Fruit fly (Drosophila melanogaster) whole organism, embryonic: ENCODE data around the gene CG10343.

Experiments used
- CG1024 ChIP-seq: fragments of 200-800 bp; sonication (Bioruptor generic); IDR thresholded peaks from 2 replicates; pipeline ENCODE4 v1.3.6; 2022; ENCODE audit warnings: missing biosample characterization, missing genetic modification characterization
- CG11695 ChIP-seq: fragments of 200-800 bp; sonication (Bioruptor generic); IDR thresholded peaks from 3 replicates; pipeline ENCODE4 v1.3.6; 2022; ENCODE audit warnings: missing biosample characterization, missing genetic modification characterization
- CG11696 ChIP-seq: fragments of 200-800 bp; sonication (Bioruptor generic); IDR thresholded peaks from 2 replicates; pipeline ENCODE4 v1.3.6; 2022; ENCODE audit warnings: missing biosample characterization, missing genetic modification characterization
- CG1233 ChIP-seq: fragments of 200-800 bp; sonication (Bioruptor generic); optimal IDR thresholded peaks from 4 replicates; lab custom pipeline; 2018; ENCODE audit warnings: missing biosample characterization, mild to moderate bottlenecking, missing genetic modification characterization
- CG13287 ChIP-seq: fragments of 200-800 bp; sonication (Bioruptor generic); IDR thresholded peaks from 2 replicates; pipeline ENCODE4 v1.3.6; 2022; ENCODE audit warnings: missing biosample characterization, missing genetic modification characterization; ENCODE audit not compliant: partially characterized antibody
- CG13296 ChIP-seq: fragments of 200-800 bp; sonication (Bioruptor generic); optimal IDR thresholded peaks from 3 replicates; lab custom pipeline; 2018; ENCODE audit warnings: missing biosample characterization, mild to moderate bottlenecking, missing genetic modification characterization
- CG1647 ChIP-seq: fragments of 200-800 bp; sonication (Bioruptor generic); optimal IDR thresholded peaks from 3 replicates; lab custom pipeline; 2016; ENCODE audit warnings: missing biosample characterization, missing genetic modification characterization
- CG16779 ChIP-seq: fragments of 200-800 bp; sonication (Bioruptor generic); IDR thresholded peaks from 2 replicates; pipeline ENCODE4 v1.3.6; 2022; ENCODE audit warnings: missing biosample characterization, missing genetic modification characterization
- CG17186 ChIP-seq: fragments of 200-800 bp; sonication (Bioruptor generic); optimal IDR thresholded peaks from 3 replicates; lab custom pipeline; 2017; ENCODE audit warnings: missing biosample characterization, missing genetic modification reagents, missing genetic modification characterization
- CG17912 ChIP-seq: fragments of 200-800 bp; sonication (Bioruptor generic); optimal IDR thresholded peaks from 2 replicates; lab custom pipeline; 2018; ENCODE audit warnings: missing biosample characterization, mild to moderate bottlenecking, missing genetic modification characterization
- CG18599 ChIP-seq: fragments of 200-800 bp; sonication (Bioruptor generic); optimal IDR thresholded peaks from 3 replicates; lab custom pipeline; 2017; ENCODE audit warnings: missing biosample characterization, missing genetic modification characterization, mild to moderate bottlenecking, moderate library complexity, missing genetic modification reagents
- CG34422 ChIP-seq: fragments of 200-800 bp; sonication (Bioruptor generic); IDR thresholded peaks from 3 replicates; pipeline ENCODE4 v1.3.6; 2022; ENCODE audit warnings: missing biosample characterization, missing genetic modification characterization
- CG5245 ChIP-seq: fragments of 200-800 bp; sonication (Bioruptor generic); optimal IDR thresholded peaks from 3 replicates; lab custom pipeline; 2016; ENCODE audit warnings: missing biosample characterization, missing genetic modification characterization
- CG7839 ChIP-seq: fragments of 200-800 bp; sonication (Bioruptor generic); optimal IDR thresholded peaks from 3 replicates; lab custom pipeline; 2018; ENCODE audit warnings: missing biosample characterization, mild to moderate bottlenecking, missing genetic modification characterization, moderate library complexity
- D ChIP-seq, 2 experiments: fragments of 200-800 bp in 1 of 2; fragments of >200 bp in 1 of 2; sonication (Bioruptor generic) in 1 of 2; optimal IDR thresholded peaks; 2 replicates in 1 of 2; 3 replicates in 1 of 2; lab custom pipeline; 2017; ENCODE audit warnings: mild to moderate bottlenecking in 1 of 2, missing biosample characterization in 1 of 2, missing genetic modification characterization in 1 of 2, missing genetic modification reagents in 1 of 2
- Dad ChIP-seq: fragments of 200-800 bp; sonication (Bioruptor generic); optimal IDR thresholded peaks from 3 replicates; lab custom pipeline; 2016; ENCODE audit warnings: missing biosample characterization, missing genetic modification characterization
- Gug ChIP-seq: fragments of 200-800 bp; sonication (Bioruptor generic); IDR thresholded peaks from 4 replicates; pipeline ENCODE4 v1.3.6; 2022; ENCODE audit warnings: missing biosample characterization, missing genetic modification characterization
- HmgZ ChIP-seq: fragments of 200-800 bp; sonication (Bioruptor generic); optimal IDR thresholded peaks from 2 replicates; lab custom pipeline; 2018; ENCODE audit warnings: missing biosample characterization, mild to moderate bottlenecking, missing genetic modification characterization
- Jarid2 ChIP-seq: fragments of 200-800 bp; sonication (Bioruptor generic); optimal IDR thresholded peaks from 3 replicates; lab custom pipeline; 2017; ENCODE audit warnings: mild to moderate bottlenecking, missing biosample characterization, missing genetic modification reagents, missing genetic modification characterization
- NC2β ChIP-seq: fragments of 200-800 bp; sonication (Bioruptor generic); optimal IDR thresholded peaks from 2 replicates; lab custom pipeline; 2016; ENCODE audit warnings: missing biosample characterization, missing genetic modification characterization
- NFAT ChIP-seq: fragments of 200-800 bp; sonication (Bioruptor generic); IDR thresholded peaks from 2 replicates; pipeline ENCODE4 v1.3.6; 2022; ENCODE audit warnings: missing biosample characterization, missing genetic modification characterization
- Six4 ChIP-seq: fragments of 200-800 bp; sonication (Bioruptor generic); optimal IDR thresholded peaks from 2 replicates; lab custom pipeline; 2016; ENCODE audit warnings: missing biosample characterization, missing genetic modification characterization
- Taf1 ChIP-seq: fragments of 200-800 bp; sonication (Bioruptor generic); IDR thresholded peaks from 2 replicates; pipeline ENCODE4 v1.3.6; 2022; ENCODE audit warnings: missing biosample characterization, missing genetic modification characterization
- Trl ChIP-seq, 3 experiments: fragments of >200 bp in 2 of 3; fragments of 200-800 bp in 1 of 3; sonication (Bioruptor generic) in 1 of 3; optimal IDR thresholded peaks; 2 replicates in 1 of 3; 3 replicates in 2 of 3; lab custom pipeline; 2016 to 2017; ENCODE audit warnings: missing biosample characterization in 1 of 3, missing genetic modification characterization in 1 of 3
- cg ChIP-seq: fragments of 200-800 bp; sonication (Bioruptor generic); optimal IDR thresholded peaks from 3 replicates; lab custom pipeline; 2019; ENCODE audit warnings: missing biosample characterization, mild to moderate bottlenecking, missing genetic modification characterization, moderate library complexity
- crc ChIP-seq: fragments of 200-800 bp; sonication (Bioruptor generic); optimal IDR thresholded peaks from 2 replicates; lab custom pipeline; 2016; ENCODE audit warnings: missing biosample characterization, missing genetic modification characterization
- danr ChIP-seq: fragments of 200-800 bp; sonication (Bioruptor generic); IDR thresholded peaks from 2 replicates; pipeline ENCODE4 v1.3.6; 2022; ENCODE audit warnings: missing biosample characterization, missing genetic modification characterization
- dati ChIP-seq: fragments of 200-800 bp; sonication (Bioruptor generic); IDR thresholded peaks from 2 replicates; pipeline ENCODE4 v1.3.6; 2022; ENCODE audit warnings: missing biosample characterization, missing genetic modification characterization
- dm ChIP-seq: fragments of 200-800 bp; sonication (Bioruptor generic); optimal IDR thresholded peaks from 3 replicates; lab custom pipeline; 2016; ENCODE audit warnings: missing biosample characterization, missing genetic modification characterization
- exex ChIP-seq: fragments of 200-800 bp; sonication (Bioruptor generic); optimal IDR thresholded peaks from 4 replicates; lab custom pipeline; 2018; ENCODE audit warnings: missing biosample characterization, mild to moderate bottlenecking, missing genetic modification characterization, moderate library complexity
- her ChIP-seq: fragments of 200-800 bp; sonication (Bioruptor generic); optimal IDR thresholded peaks from 2 replicates; lab custom pipeline; 2016; ENCODE audit warnings: missing biosample characterization, missing genetic modification characterization
- jigr1 ChIP-seq: fragments of 200-800 bp; sonication (Bioruptor generic); IDR thresholded peaks from 3 replicates; pipeline ENCODE4 v1.3.6; 2022; ENCODE audit warnings: missing biosample characterization, missing genetic modification characterization
- jumu ChIP-seq: fragments of 200-800 bp; sonication (Bioruptor generic); optimal IDR thresholded peaks from 3 replicates; lab custom pipeline; 2016; ENCODE audit warnings: missing biosample characterization, missing genetic modification characterization
- lab ChIP-seq: fragments of 200-800 bp; sonication (Bioruptor generic); optimal IDR thresholded peaks from 3 replicates; lab custom pipeline; 2017; ENCODE audit warnings: missing biosample characterization, missing genetic modification characterization, mild to moderate bottlenecking, moderate library complexity, missing genetic modification reagents
- lilli ChIP-seq: fragments of 200-800 bp; sonication (Bioruptor generic); optimal IDR thresholded peaks from 3 replicates; lab custom pipeline; 2016; ENCODE audit warnings: missing biosample characterization, missing genetic modification characterization
- lov ChIP-seq, 2 experiments: fragments of 200-800 bp in 1 of 2; fragments of >200 bp in 1 of 2; sonication (Bioruptor generic) in 1 of 2; IDR thresholded peaks in 1 of 2; optimal IDR thresholded peaks in 1 of 2; 2 replicates in 1 of 2; 3 replicates in 1 of 2; pipeline versions ENCODE4 v1.3.6 to Lab custom; 2017 to 2022; ENCODE audit warnings: missing biosample characterization in 1 of 2, missing genetic modification characterization in 1 of 2
- nerfin-1 ChIP-seq: fragments of 200-800 bp; sonication (Bioruptor generic); optimal IDR thresholded peaks from 3 replicates; lab custom pipeline; 2019; ENCODE audit warnings: missing biosample characterization, mild to moderate bottlenecking, missing genetic modification characterization, moderate library complexity
- oc ChIP-seq: fragments of 200-800 bp; sonication (Bioruptor generic); optimal IDR thresholded peaks from 2 replicates; lab custom pipeline; 2018; ENCODE audit warnings: missing biosample characterization, mild to moderate bottlenecking, missing genetic modification characterization, moderate library complexity
- odd ChIP-seq: fragments of 200-800 bp; sonication (Bioruptor generic); optimal IDR thresholded peaks from 2 replicates; lab custom pipeline; 2017; ENCODE audit warnings: missing biosample characterization, mild to moderate bottlenecking, missing genetic modification characterization
- pan ChIP-seq, 4 experiments: fragments of >200 bp in 3 of 4; fragments of 200-800 bp in 1 of 4; sonication (Bioruptor generic) in 1 of 4; optimal IDR thresholded peaks in 3 of 4; IDR thresholded peaks in 1 of 4; 2 replicates each; pipeline versions ENCODE4 v1.3.6 to Lab custom; 2017 to 2022; ENCODE audit warnings: missing biosample characterization in 2 of 4, missing genetic modification characterization in 2 of 4, mixed read lengths in 1 of 4
- pfk ChIP-seq: fragments of 200-800 bp; sonication (Bioruptor generic); optimal IDR thresholded peaks from 2 replicates; lab custom pipeline; 2018; ENCODE audit warnings: missing biosample characterization, mild to moderate bottlenecking, missing genetic modification characterization, moderate library complexity
- run ChIP-seq: fragments of 200-800 bp; sonication (Bioruptor generic); optimal IDR thresholded peaks from 3 replicates; lab custom pipeline; 2018; ENCODE audit warnings: missing biosample characterization, mild to moderate bottlenecking, missing genetic modification characterization
- stc ChIP-seq: fragments of 200-800 bp; sonication (Bioruptor generic); IDR thresholded peaks from 2 replicates; pipeline ENCODE4 v1.3.6; 2022; ENCODE audit warnings: missing biosample characterization, missing genetic modification characterization
- trem ChIP-seq: fragments of 200-800 bp; optimal IDR thresholded peaks from 3 replicates; lab custom pipeline; 2019; ENCODE audit warnings: missing biosample characterization, mild to moderate bottlenecking, missing genetic modification characterization, moderate library complexity
- unpg ChIP-seq: fragments of 200-800 bp; sonication (Bioruptor generic); optimal IDR thresholded peaks from 3 replicates; lab custom pipeline; 2018; ENCODE audit warnings: missing biosample characterization, mild to moderate bottlenecking, missing genetic modification characterization, moderate library complexity
- zen ChIP-seq: fragments of 200-800 bp; sonication (Bioruptor generic); optimal IDR thresholded peaks from 3 replicates; lab custom pipeline; 2018; ENCODE audit warnings: missing biosample characterization, mild to moderate bottlenecking, missing genetic modification characterization, moderate library complexity

CG10343 gene

DNA sequence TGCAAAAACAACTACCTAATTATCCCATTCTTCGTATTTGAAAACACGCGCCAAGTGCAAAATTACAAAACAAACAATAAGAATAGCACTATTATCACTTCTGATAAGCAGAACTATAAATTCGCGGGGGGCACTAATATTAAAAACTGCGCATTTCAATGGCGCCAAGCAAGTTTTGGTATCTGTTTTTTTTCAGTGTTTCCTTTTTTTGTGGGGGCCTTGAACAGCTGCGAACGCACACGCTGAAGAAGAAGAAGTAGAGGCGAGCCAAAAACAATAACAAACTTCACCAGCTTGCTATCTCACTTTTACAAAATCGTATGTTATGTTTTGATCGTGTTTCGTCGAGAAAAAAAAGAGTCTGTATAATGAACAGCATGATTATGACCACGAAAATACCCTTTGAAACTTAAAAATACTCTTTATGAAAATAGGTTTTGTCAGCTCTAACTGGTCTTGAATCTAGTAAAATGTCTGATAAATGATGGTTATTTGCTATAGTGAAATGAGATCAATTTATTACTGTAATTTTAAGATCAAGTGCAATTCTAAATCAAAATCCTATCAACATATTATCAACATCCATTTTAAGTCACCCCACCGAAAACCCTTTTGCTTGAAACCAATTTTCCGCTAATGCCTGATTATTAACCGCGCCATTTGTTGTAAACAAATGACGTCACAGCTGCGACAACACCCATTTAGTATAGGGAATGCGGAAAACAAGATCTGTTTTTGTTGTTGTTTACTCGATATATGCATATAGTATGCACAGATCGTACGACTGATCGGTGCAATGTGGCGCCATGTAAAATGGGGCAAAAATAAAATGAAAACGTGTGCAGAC, 9.2 kb upstream of the CG10343 start (continued):
- no peak for TF ChIP-seq dati (GFP tag; lab: Robert Waterston, UW)
- TF ChIP-seq CG1647 = peak; percentile 58
- TF ChIP-seq her (GFP tag; lab: Kevin White, UChicago) = peak; percentile 74
- TF ChIP-seq CG13287 (GFP tag; lab: Robert Waterston, UW) = no peak
- peak; percentile 49 for TF ChIP-seq Dad (GFP tag; lab: Kevin White, UChicago)
- TF ChIP-seq crc (GFP tag; lab: Kevin White, UChicago) = peak; percentile 47
- peak; percentile 36 for TF ChIP-seq oc
- no peak for TF ChIP-seq Taf1
- TF ChIP-seq zen (tag; lab: Kevin White, UChicago) = no peak
- no peak for TF ChIP-seq D (optimal IDR thresholded peaks at IDR 0.05; lab: Kevin White, UChicago)
- TF ChIP-seq D (GFP tag; optimal IDR thresholded peaks at IDR 0.05; lab: Kevin White, UChicago) = no peak
- peak; percentile 71 for TF ChIP-seq CG18599
- TF ChIP-seq cg = no peak
- peak; percentile 59 for TF ChIP-seq unpg (GFP tag; lab: Kevin White, UChicago)
- no peak for TF ChIP-seq CG5245 (GFP tag; lab: Kevin White, UChicago)
- TF ChIP-seq Six4 (GFP tag; lab: Kevin White, UChicago) = no peak
- no peak for TF ChIP-seq pfk (GFP tag; lab: Kevin White, UChicago)
- TF ChIP-seq pan (optimal IDR thresholded peaks at IDR 0.05; lab: Kevin White, UChicago) = no peak
- TF ChIP-seq pan (GFP tag; optimal IDR thresholded peaks at IDR 0.05 in 1 of 2, IDR thresholded peaks at IDR 0.05 in 1 of 2) = peak in 1 of 2 experiments; percentile 78
- TF ChIP-seq CG17912 (GFP tag; lab: Kevin White, UChicago) = no peak
- TF ChIP-seq lilli = peak; percentile 79
- no peak for TF ChIP-seq Jarid2 (GFP tag; lab: Kevin White, UChicago)
- TF ChIP-seq CG34422 = peak; percentile 45; the same call in 1 of the 3 replicates
- TF ChIP-seq NC2β = peak; percentile 49
- TF ChIP-seq lov (optimal IDR thresholded peaks at IDR 0.05; lab: Kevin White, UChicago) = no peak
- 0 out of 3 replicates have a peak, but pooled peaks have one; percentile 31 for TF ChIP-seq lov (GFP tag; IDR thresholded peaks at IDR 0.05; lab: Robert Waterston, UW)
- no peak for TF ChIP-seq Trl (optimal IDR thresholded peaks at IDR 0.05; lab: Kevin White, UChicago)
- no peak for TF ChIP-seq Trl (GFP tag; optimal IDR thresholded peaks at IDR 0.05; lab: Kevin White, UChicago)
- TF ChIP-seq CG7839 (tag; lab: Kevin White, UChicago) = peak; percentile 48
- peak; percentile 25 for TF ChIP-seq exex (tag; lab: Kevin White, UChicago)
- TF ChIP-seq run = no peak
- TF ChIP-seq CG17186 = no peak
- TF ChIP-seq Gug (GFP tag; lab: Robert Waterston, UW) = peak; percentile 66; the same call in 3 of the 4 replicates
- TF ChIP-seq stc (GFP tag; lab: Robert Waterston, UW) = peak; percentile 33
- no peak for TF ChIP-seq jigr1 (GFP tag; lab: Robert Waterston, UW)
- peak; percentile 67 for TF ChIP-seq jumu
- TF ChIP-seq CG11696 (GFP tag; lab: Robert Waterston, UW) = peak; percentile 46; the same call in 1 of the 2 replicates
- peak; percentile 14 for TF ChIP-seq trem (tag; lab: Kevin White, UChicago)
- TF ChIP-seq danr (GFP tag; lab: Robert Waterston, UW) = no peak
- peak; percentile 76 for TF ChIP-seq NFAT (GFP tag; lab: Robert Waterston, UW)
- peak; percentile 72 for TF ChIP-seq CG13296
- TF ChIP-seq HmgZ (tag; lab: Kevin White, UChicago) = peak; percentile 53
- TF ChIP-seq odd = peak; percentile 45
- peak; percentile 34 for TF ChIP-seq nerfin-1 (tag; lab: Kevin White, UChicago)
- TF ChIP-seq CG11695 (GFP tag; lab: Robert Waterston, UW) = peak; percentile 36; the same call in 1 of the 3 replicates
- peak; percentile 81 for TF ChIP-seq lab (GFP tag; lab: Kevin White, UChicago)
- peak; percentile 66 for TF ChIP-seq dm (GFP tag; lab: Kevin White, UChicago)
- TF ChIP-seq CG1024 (GFP tag; lab: Robert Waterston, UW) = 0 out of 2 replicates have a peak, but pooled peaks have one; percentile 36
- peak; percentile 70; the same call in 1 of the 2 replicates for TF ChIP-seq CG16779 (GFP tag; lab: Robert Waterston, UW)
- peak; percentile 51 for TF ChIP-seq CG1233
